Comparison of ENCODE assay signal across 4 worm cellular contexts in genomic region chrX:3472226-3472625, ce11.
TF ChIP-seq lines count a peak whose summit lies in the region.

No protein-coding gene starts in this region.

TF ChIP-seq in whole organism, L2 larva, 48 proteins besides CTCF, POLR2A, EP300 and RAD21:
- TF ChIP-seq alr-1 (tag; optimal IDR thresholded peaks at IDR 0.05; lab: Kevin White, UChicago) (no peak), C34F6.9 (tag; optimal IDR thresholded peaks at IDR 0.05; lab: Kevin White, UChicago) (no peak), nhr-129 (tag; optimal IDR thresholded peaks at IDR 0.05; lab: Kevin White, UChicago) (peak; percentile 39), lin-39 (tag; optimal IDR thresholded peaks at IDR 0.05; lab: Kevin White, UChicago) (no peak), F13H6.1 (tag; optimal IDR thresholded peaks at IDR 0.05; lab: Kevin White, UChicago) (peak; percentile 39), sma-3 (GFP tag; optimal IDR thresholded peaks at IDR 0.05; lab: Kevin White, UChicago) (peak; percentile 6), dmd-4 (tag; optimal IDR thresholded peaks at IDR 0.05; lab: Kevin White, UChicago) (no peak), mdl-1 (tag; optimal IDR thresholded peaks at IDR 0.05; lab: Kevin White, UChicago) (no peak), nhr-23 (tag; optimal IDR thresholded peaks at IDR 0.05; lab: Kevin White, UChicago) (no peak), Y55F3AM.14 (GFP tag; optimal IDR thresholded peaks at IDR 0.05; lab: Kevin White, UChicago) (no peak), skn-1 (tag; optimal IDR thresholded peaks at IDR 0.05; lab: Kevin White, UChicago) (no peak), fos-1 (tag; optimal IDR thresholded peaks at IDR 0.05; lab: Kevin White, UChicago) (peak; percentile 70), sem-4 (tag; optimal IDR thresholded peaks at IDR 0.05; lab: Kevin White, UChicago) (no peak), nhr-77 (tag; optimal IDR thresholded peaks at IDR 0.05; lab: Kevin White, UChicago) (no peak), sma-9 (GFP tag; optimal IDR thresholded peaks at IDR 0.05; lab: Kevin White, UChicago) (peak; percentile 14), sma-9 (tag; optimal IDR thresholded peaks at IDR 0.05; lab: Kevin White, UChicago) (no peak), egl-27 (tag; optimal IDR thresholded peaks at IDR 0.05; lab: Kevin White, UChicago) (no peak), zag-1 (tag; optimal IDR thresholded peaks at IDR 0.05; lab: Kevin White, UChicago) (no peak), elt-3 (tag; optimal IDR thresholded peaks at IDR 0.05; lab: Kevin White, UChicago) (no peak), ceh-16 (tag; optimal IDR thresholded peaks at IDR 0.05; lab: Kevin White, UChicago) (peak; percentile 52), nhr-25 (tag; optimal IDR thresholded peaks at IDR 0.05; lab: Kevin White, UChicago) (peak; percentile 3), crh-2 (tag; optimal IDR thresholded peaks at IDR 0.05; lab: Kevin White, UChicago) (peak; percentile 7), unc-55 (GFP tag; optimal IDR thresholded peaks at IDR 0.05; lab: Kevin White, UChicago) (no peak), ceh-82 (tag; optimal IDR thresholded peaks at IDR 0.05; lab: Kevin White, UChicago) (no peak)

TF ChIP-seq in whole organism, L4 larva, 104 proteins besides CTCF, POLR2A, EP300 and RAD21 (continues in another document):
- no peak for TF ChIP-seq saeg-2 (GFP tag; IDR thresholded peaks at IDR 0.05; lab: Robert Waterston, UW)
- TF ChIP-seq gei-8 (GFP tag; optimal IDR thresholded peaks at IDR 0.05; lab: Kevin White, UChicago): no peak
- TF ChIP-seq lsy-2 (tag; optimal IDR thresholded peaks at IDR 0.05; lab: Kevin White, UChicago): no peak
- TF ChIP-seq nhr-237 (tag; optimal IDR thresholded peaks at IDR 0.05; lab: Kevin White, UChicago): no peak
- TF ChIP-seq aha-1 (tag; lab: Kevin White, UChicago): no peak
- no peak for TF ChIP-seq aly-2 (tag; optimal IDR thresholded peaks at IDR 0.05; lab: Kevin White, UChicago)
- TF ChIP-seq Y105C5A.15 (GFP tag; IDR thresholded peaks at IDR 0.05; lab: Robert Waterston, UW): 0 out of 2 replicates have a peak, but pooled peaks have one; percentile 39
- TF ChIP-seq snpc-1.2 (GFP tag; IDR thresholded peaks at IDR 0.05; lab: Robert Waterston, UW): no peak
- TF ChIP-seq set-16 (GFP tag; IDR thresholded peaks at IDR 0.05; lab: Robert Waterston, UW): peak; percentile 53
- TF ChIP-seq ama-1 (optimal IDR thresholded peaks at IDR 0.05; lab: Kevin White, UChicago): no peak
- TF ChIP-seq lin-13 (GFP tag; optimal IDR thresholded peaks at IDR 0.05; lab: Kevin White, UChicago): no peak
- TF ChIP-seq T26A8.4 (GFP tag; IDR thresholded peaks at IDR 0.05; lab: Robert Waterston, UW): no peak
- no peak for TF ChIP-seq nhr-77 (tag; optimal IDR thresholded peaks at IDR 0.05; lab: Kevin White, UChicago)
- no peak for TF ChIP-seq D1046.2 (GFP tag; IDR thresholded peaks at IDR 0.05; lab: Robert Waterston, UW)
- TF ChIP-seq lin-15B (tag; optimal IDR thresholded peaks at IDR 0.05; lab: Kevin White, UChicago): no peak
- TF ChIP-seq mxl-2 (GFP tag; conservative IDR thresholded peaks at IDR 0.05; lab: Robert Waterston, UW): no peak
- TF ChIP-seq ceh-20 (GFP tag; IDR thresholded peaks at IDR 0.05; lab: Robert Waterston, UW): no peak
- no peak for TF ChIP-seq zip-11 (GFP tag; IDR thresholded peaks at IDR 0.05; lab: Robert Waterston, UW)
- TF ChIP-seq ceh-32 (tag; optimal IDR thresholded peaks at IDR 0.05; lab: Kevin White, UChicago; ENCODE audit: poor library complexity): no peak
- no peak for TF ChIP-seq R02D3.7 (tag; optimal IDR thresholded peaks at IDR 0.05; lab: Kevin White, UChicago)
- TF ChIP-seq nhr-42 (GFP tag; IDR thresholded peaks at IDR 0.05; lab: Robert Waterston, UW): no peak
- peak in 1 of 2 experiments; percentile 95 for TF ChIP-seq unc-62 (GFP tag; optimal IDR thresholded peaks at IDR 0.05 in 1 of 2; lab: Kevin White, UChicago)
- TF ChIP-seq unc-62 (tag; optimal IDR thresholded peaks at IDR 0.05; lab: Kevin White, UChicago): no peak
- TF ChIP-seq zfp-2 (tag; optimal IDR thresholded peaks at IDR 0.05; lab: Kevin White, UChicago): no peak
- TF ChIP-seq mep-1 (tag; optimal IDR thresholded peaks at IDR 0.05; lab: Kevin White, UChicago): peak; percentile 68
- TF ChIP-seq lim-7 (GFP tag; IDR thresholded peaks at IDR 0.05; lab: Robert Waterston, UW): no peak

TF ChIP-seq in whole organism, late embryonic, 69 proteins besides CTCF, POLR2A, EP300 and RAD21:
- TF ChIP-seq ahr-1 (tag; optimal IDR thresholded peaks at IDR 0.05; lab: Kevin White, UChicago): no peak
- TF ChIP-seq pha-2 (tag; optimal IDR thresholded peaks at IDR 0.05; lab: Kevin White, UChicago): peak; percentile 48
- TF ChIP-seq K09A11.1 (tag; optimal IDR thresholded peaks at IDR 0.05; lab: Kevin White, UChicago; ENCODE audit: insufficient read depth): no peak
- peak; percentile 45 for TF ChIP-seq che-1 (tag; optimal IDR thresholded peaks at IDR 0.05; lab: Kevin White, UChicago)
- peak; percentile 48 for TF ChIP-seq ceh-34 (tag; optimal IDR thresholded peaks at IDR 0.05; lab: Kevin White, UChicago)
- TF ChIP-seq ceh-2 (tag; optimal IDR thresholded peaks at IDR 0.05; lab: Kevin White, UChicago): peak; percentile 26
- peak; percentile 38 for TF ChIP-seq nfya-1 (tag; optimal IDR thresholded peaks at IDR 0.05; lab: Kevin White, UChicago)
- peak; percentile 64 for TF ChIP-seq sox-2 (GFP tag; IDR thresholded peaks at IDR 0.05; lab: Robert Waterston, UW)
- TF ChIP-seq pros-1 (tag; optimal IDR thresholded peaks at IDR 0.05; lab: Kevin White, UChicago): peak; percentile 6
- no peak for TF ChIP-seq fkh-10 (GFP tag; optimal IDR thresholded peaks at IDR 0.05; lab: Kevin White, UChicago)
- TF ChIP-seq elt-2 (tag; optimal IDR thresholded peaks at IDR 0.05; lab: Kevin White, UChicago): peak; percentile 64
- peak; percentile 65 for TF ChIP-seq unc-55 (GFP tag; optimal IDR thresholded peaks at IDR 0.05; lab: Kevin White, UChicago)
- peak; percentile 47 for TF ChIP-seq nhr-232 (tag; optimal IDR thresholded peaks at IDR 0.05; lab: Kevin White, UChicago)
- TF ChIP-seq syd-9 (tag; optimal IDR thresholded peaks at IDR 0.05; lab: Kevin White, UChicago): peak; percentile 69
- peak; percentile 31 for TF ChIP-seq hlh-6 (tag; optimal IDR thresholded peaks at IDR 0.05; lab: Kevin White, UChicago)
- TF ChIP-seq rnt-1 (tag; optimal IDR thresholded peaks at IDR 0.05; lab: Kevin White, UChicago): peak; percentile 28
- peak; percentile 62 for TF ChIP-seq sdc-2 (tag; optimal IDR thresholded peaks at IDR 0.05; lab: Kevin White, UChicago)
- peak; percentile 25 for TF ChIP-seq eyg-1 (tag; optimal IDR thresholded peaks at IDR 0.05; lab: Kevin White, UChicago)
- peak; percentile 30 for TF ChIP-seq ceh-18 (tag; optimal IDR thresholded peaks at IDR 0.05; lab: Kevin White, UChicago)
- peak; percentile 71 for TF ChIP-seq tbx-2 (tag; optimal IDR thresholded peaks at IDR 0.05; lab: Kevin White, UChicago)
- no peak for TF ChIP-seq nhr-11 (tag; optimal IDR thresholded peaks at IDR 0.05; lab: Kevin White, UChicago)
- TF ChIP-seq ceh-31 (tag; optimal IDR thresholded peaks at IDR 0.05; lab: Kevin White, UChicago): peak; percentile 80
- TF ChIP-seq pha-4 (tag; optimal IDR thresholded peaks at IDR 0.05; lab: Kevin White, UChicago): no peak
- TF ChIP-seq ref-2 (tag; optimal IDR thresholded peaks at IDR 0.05; lab: Kevin White, UChicago): peak; percentile 83

TF ChIP-seq in whole organism, mixed stage, embryonic, 35 proteins besides CTCF, POLR2A, EP300 and RAD21:
- TF ChIP-seq ztf-11 (tag; optimal IDR thresholded peaks at IDR 0.05; lab: Kevin White, UChicago) (peak; percentile 38), cnd-1 (tag; optimal IDR thresholded peaks at IDR 0.05; lab: Kevin White, UChicago) (peak; percentile 68), sptf-1 (tag; optimal IDR thresholded peaks at IDR 0.05; lab: Kevin White, UChicago) (peak; percentile 65), lsy-2 (tag; optimal IDR thresholded peaks at IDR 0.05; lab: Kevin White, UChicago) (peak; percentile 31), pha-4 (tag; optimal IDR thresholded peaks at IDR 0.05; lab: Kevin White, UChicago) (peak; percentile 78), unc-120 (tag; optimal IDR thresholded peaks at IDR 0.05; lab: Kevin White, UChicago; ENCODE audit: poor library complexity, severe bottlenecking) (peak; percentile 57), ham-2 (GFP tag; optimal IDR thresholded peaks at IDR 0.05; lab: Kevin White, UChicago) (peak; percentile 94), hlh-1 (tag; optimal IDR thresholded peaks at IDR 0.05; lab: Kevin White, UChicago) (peak; percentile 42), tbx-8 (GFP tag; optimal IDR thresholded peaks at IDR 0.05; lab: Kevin White, UChicago) (no peak), mep-1 (tag; optimal IDR thresholded peaks at IDR 0.05; lab: Kevin White, UChicago) (peak; percentile 28), lin-13 (tag; optimal IDR thresholded peaks at IDR 0.05; lab: Kevin White, UChicago) (peak; percentile 44), nhr-2 (tag; optimal IDR thresholded peaks at IDR 0.05; lab: Kevin White, UChicago) (peak; percentile 91), ceh-43 (GFP tag; optimal IDR thresholded peaks at IDR 0.05; lab: Kevin White, UChicago) (peak; percentile 21), ceh-39 (tag; optimal IDR thresholded peaks at IDR 0.05; lab: Kevin White, UChicago) (no peak), M03D4.4 (tag; optimal IDR thresholded peaks at IDR 0.05; lab: Kevin White, UChicago) (peak; percentile 2), drap-1 (GFP tag; optimal IDR thresholded peaks at IDR 0.05; lab: Kevin White, UChicago) (peak; percentile 49), flh-1 (GFP tag; optimal IDR thresholded peaks at IDR 0.05; lab: Kevin White, UChicago) (no peak), elt-1 (tag; optimal IDR thresholded peaks at IDR 0.05; lab: Kevin White, UChicago; ENCODE audit: borderline replicate concordance, insufficient read depth) (peak; percentile 57), blmp-1 (tag; optimal IDR thresholded peaks at IDR 0.05; lab: Kevin White, UChicago) (no peak)
